Worm (Caenorhabditis elegans) whole organism, L2 larva: ENCODE results near the gene sre-1.

Experiments used
- C34F6.9 ChIP-seq: fragments of 150-350 bp; optimal IDR thresholded peaks from 2 replicates; lab custom pipeline; 2014; ENCODE audit warnings: missing biosample characterization, missing genetic modification characterization
- F13H6.1 ChIP-seq: sonication (generic microtip); optimal IDR thresholded peaks from 2 replicates; lab custom pipeline; 2016; ENCODE audit warnings: missing genetic modification characterization, missing compliant biosample characterization
- R02D3.7 ChIP-seq: fragments of 150-350 bp; optimal IDR thresholded peaks from 2 replicates; lab custom pipeline; 2014; ENCODE audit warnings: missing biosample characterization, missing genetic modification characterization
- Y55F3AM.14 ChIP-seq: fragments of 200-800 bp; sonication (Bioruptor generic); optimal IDR thresholded peaks from 2 replicates; lab custom pipeline; 2018; ENCODE audit warnings: mild to moderate bottlenecking, missing genetic modification characterization, missing compliant biosample characterization
- aly-2 ChIP-seq: fragments of 150-350 bp; optimal IDR thresholded peaks from 2 replicates; lab custom pipeline; 2014; ENCODE audit warnings: missing biosample characterization, missing genetic modification characterization
- blmp-1 ChIP-seq: sonication (generic microtip); optimal IDR thresholded peaks from 2 replicates; lab custom pipeline; 2017; ENCODE audit warnings: missing genetic modification characterization, mild to moderate bottlenecking, missing compliant biosample characterization, antibody characterized with exemption, moderate library complexity; ENCODE audit not compliant: insufficient read depth
- ceh-16 ChIP-seq: fragments of 150-350 bp; optimal IDR thresholded peaks from 2 replicates; lab custom pipeline; 2014; ENCODE audit warnings: missing biosample characterization, missing genetic modification characterization
- ceh-82 ChIP-seq: fragments of 150-350 bp; optimal IDR thresholded peaks from 2 replicates; lab custom pipeline; 2014; ENCODE audit warnings: missing biosample characterization, missing genetic modification characterization
- crh-2 ChIP-seq: sonication (generic microtip); optimal IDR thresholded peaks from 2 replicates; lab custom pipeline; 2017; ENCODE audit warnings: missing biosample characterization, missing genetic modification characterization
- dmd-4 ChIP-seq: sonication (generic microtip); optimal IDR thresholded peaks from 2 replicates; lab custom pipeline; 2017; ENCODE audit warnings: missing biosample characterization, missing genetic modification characterization
- egl-27 ChIP-seq: sonication (generic microtip); optimal IDR thresholded peaks from 3 replicates; lab custom pipeline; 2017; ENCODE audit warnings: missing biosample characterization, missing genetic modification reagents, missing genetic modification characterization
- fos-1 ChIP-seq: fragments of 150-350 bp; optimal IDR thresholded peaks from 2 replicates; lab custom pipeline; 2014; ENCODE audit warnings: missing biosample characterization, missing genetic modification characterization
- gmeb-1 ChIP-seq: fragments of 150-350 bp; optimal IDR thresholded peaks from 2 replicates; lab custom pipeline; 2014; ENCODE audit warnings: missing biosample characterization, missing genetic modification characterization
- lin-11 ChIP-seq: fragments of 150-350 bp; sonication (generic microtip); optimal IDR thresholded peaks from 2 replicates; lab custom pipeline; 2014; ENCODE audit warnings: missing biosample characterization, missing genetic modification characterization, inconsistent platforms, mixed read lengths
- lin-13 ChIP-seq: fragments of 150-350 bp; optimal IDR thresholded peaks from 2 replicates; lab custom pipeline; 2014; ENCODE audit warnings: missing biosample characterization, missing genetic modification reagents, missing genetic modification characterization
- lsy-2 ChIP-seq, 2 experiments: fragments of 150-350 bp in 1 of 2; sonication (generic microtip) in 1 of 2; optimal IDR thresholded peaks; 2 replicates each; lab custom pipeline; 2014 to 2017; ENCODE audit warnings: missing biosample characterization in 2 of 2, missing genetic modification characterization in 2 of 2
- mab-5 ChIP-seq: fragments of 150-350 bp; optimal IDR thresholded peaks from 2 replicates; lab custom pipeline; 2014; ENCODE audit warnings: missing biosample characterization, missing genetic modification characterization
- mbf-1 ChIP-seq: sonication (generic microtip); optimal IDR thresholded peaks from 2 replicates; lab custom pipeline; 2017; ENCODE audit warnings: missing biosample characterization, missing genetic modification characterization
- nhr-129 ChIP-seq: fragments of 150-350 bp; optimal IDR thresholded peaks from 2 replicates; lab custom pipeline; 2014; ENCODE audit warnings: missing biosample characterization, missing genetic modification characterization
- nhr-21 ChIP-seq: fragments of 150-350 bp; optimal IDR thresholded peaks from 2 replicates; lab custom pipeline; 2014; ENCODE audit warnings: missing biosample characterization, missing genetic modification characterization
- nhr-237 ChIP-seq: fragments of 150-350 bp; optimal IDR thresholded peaks from 2 replicates; lab custom pipeline; 2014; ENCODE audit warnings: missing biosample characterization, missing genetic modification characterization
- nhr-6 ChIP-seq: fragments of 150-350 bp; optimal IDR thresholded peaks from 2 replicates; lab custom pipeline; 2014; ENCODE audit warnings: missing biosample characterization, missing genetic modification characterization
- nhr-77 ChIP-seq: fragments of 150-350 bp; optimal IDR thresholded peaks from 2 replicates; lab custom pipeline; 2014; ENCODE audit warnings: missing biosample characterization, missing genetic modification characterization
- sem-4 ChIP-seq: fragments of 150-350 bp; optimal IDR thresholded peaks from 2 replicates; lab custom pipeline; 2014; ENCODE audit warnings: missing biosample characterization, missing genetic modification reagents, missing genetic modification characterization
- skn-1 ChIP-seq: sonication (generic microtip); optimal IDR thresholded peaks from 2 replicates; lab custom pipeline; 2017; ENCODE audit warnings: missing biosample characterization, missing genetic modification characterization
- sma-3 ChIP-seq: sonication (generic microtip); optimal IDR thresholded peaks from 2 replicates; lab custom pipeline; 2016; ENCODE audit warnings: missing genetic modification reagents, missing genetic modification characterization, missing compliant biosample characterization
- sma-9 ChIP-seq, 2 experiments: fragments of 150-350 bp in 1 of 2; sonication (generic microtip) in 1 of 2; optimal IDR thresholded peaks; 2 replicates each; lab custom pipeline; 2014 to 2016; ENCODE audit warnings: missing genetic modification characterization in 2 of 2, mild to moderate bottlenecking in 1 of 2, missing biosample characterization in 1 of 2, missing compliant biosample characterization in 1 of 2, missing genetic modification reagents in 1 of 2, moderate library complexity in 1 of 2
- snpc-4 ChIP-seq: fragments of 150-350 bp; optimal IDR thresholded peaks from 2 replicates; lab custom pipeline; 2014; ENCODE audit warnings: missing biosample characterization, missing genetic modification characterization
- unc-55 ChIP-seq: fragments of 150-350 bp; sonication (generic microtip); optimal IDR thresholded peaks from 3 replicates; lab custom pipeline; 2014; ENCODE audit warnings: missing biosample characterization, missing genetic modification reagents, missing genetic modification characterization
- unc-62 ChIP-seq: fragments of 150-350 bp; optimal IDR thresholded peaks from 2 replicates; lab custom pipeline; 2014; ENCODE audit warnings: missing biosample characterization, missing genetic modification reagents, missing genetic modification characterization
- ztf-11 ChIP-seq: sonication (generic microtip); optimal IDR thresholded peaks from 2 replicates; lab custom pipeline; 2017; ENCODE audit warnings: missing biosample characterization, missing genetic modification characterization
- ztf-4 ChIP-seq: fragments of 150-350 bp; optimal IDR thresholded peaks from 2 replicates; lab custom pipeline; 2014; ENCODE audit warnings: missing biosample characterization, missing genetic modification characterization

The sre-1 gene

ce11 chrII:7708540-7708939 is 964 bp upstream of the sre-1 start, which contains the start of gene B0495.9 (continued):
- no peak for TF ChIP-seq Y55F3AM.14 (GFP tag; lab: Kevin White, UChicago)
- TF ChIP-seq C34F6.9 (tag; lab: Kevin White, UChicago), result peak; percentile 44
- no peak for TF ChIP-seq lin-13 (GFP tag; lab: Kevin White, UChicago)
- no peak for TF ChIP-seq R02D3.7
- peak; percentile 19 for TF ChIP-seq egl-27 (tag; lab: Kevin White, UChicago)
- TF ChIP-seq, all 48 proteins: peak for 10

DNA sequence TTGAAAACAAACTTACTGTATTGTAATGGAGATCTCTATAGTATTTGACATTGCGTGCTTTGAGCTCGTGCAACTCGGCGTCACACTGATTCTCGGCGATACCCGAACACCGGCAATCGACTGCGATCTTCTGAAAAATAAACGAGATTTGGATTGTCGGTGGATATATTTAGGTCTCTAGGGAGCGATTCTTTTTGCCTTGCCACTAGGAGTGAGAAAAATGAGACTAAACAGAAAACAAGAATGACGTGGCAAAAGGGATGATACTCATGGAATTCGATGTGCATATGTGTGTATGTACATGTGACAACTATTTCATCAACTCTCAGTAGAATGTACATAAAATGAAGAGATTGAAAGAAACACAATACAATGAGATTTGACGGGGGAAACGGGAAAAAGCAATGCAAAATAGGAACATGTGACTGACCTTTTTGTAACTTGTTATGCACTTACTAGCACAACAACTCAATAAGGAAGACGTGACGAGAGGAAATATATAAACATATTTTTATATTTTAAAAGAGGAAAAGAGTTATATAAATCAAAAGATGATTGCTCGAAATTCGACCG is 5.2 kb downstream of the sre-1 start:
- TF ChIP-seq nhr-129 (peak; percentile 29), aly-2 (tag; lab: Kevin White, UChicago) (no peak), nhr-77 (tag; lab: Kevin White, UChicago) (no peak), lin-11 (no peak), unc-62 (GFP tag; lab: Kevin White, UChicago) (no peak), sma-9 (GFP tag; optimal IDR thresholded peaks at IDR 0.05; lab: Kevin White, UChicago) (peak; percentile 57), sma-9 (tag; optimal IDR thresholded peaks at IDR 0.05; lab: Kevin White, UChicago) (no peak), ztf-11 (tag; lab: Kevin White, UChicago) (no peak), lsy-2 (tag; optimal IDR thresholded peaks at IDR 0.05; lab: Kevin White, UChicago) (peak in 1 of 2 experiments; percentile 49), fos-1 (tag; lab: Kevin White, UChicago) (no peak), unc-55 (GFP tag; lab: Kevin White, UChicago) (peak; percentile 27), mbf-1 (tag; lab: Kevin White, UChicago) (no peak), C34F6.9 (tag; lab: Kevin White, UChicago) (peak; percentile 76), ceh-16 (tag; lab: Kevin White, UChicago) (no peak), dmd-4 (no peak), ztf-4 (tag; lab: Kevin White, UChicago) (no peak), crh-2 (tag; lab: Kevin White, UChicago) (peak; percentile 91)

DNA sequence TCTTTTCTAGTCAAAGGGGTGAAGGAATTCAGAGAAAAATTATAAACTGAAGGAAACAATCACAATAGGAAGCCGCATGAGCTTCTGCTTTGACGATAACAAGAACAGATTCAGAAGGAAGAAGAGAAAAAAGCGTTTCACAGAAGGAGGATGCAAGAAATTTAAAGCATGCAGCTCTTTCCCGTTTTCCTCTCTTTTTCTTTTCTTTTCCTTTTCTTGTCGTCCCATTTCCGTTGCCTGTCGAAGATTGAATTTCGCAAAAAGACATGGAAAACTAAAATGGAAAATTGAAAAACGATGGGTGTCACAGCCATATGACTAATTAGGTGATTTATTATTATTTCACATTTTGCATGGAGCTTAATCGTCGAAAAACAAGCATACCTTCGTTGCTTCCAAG is 6.6 kb downstream of the sre-1 start:
- TF ChIP-seq gmeb-1 (tag; lab: Kevin White, UChicago), result no peak
- no peak for TF ChIP-seq sem-4 (tag; lab: Kevin White, UChicago)
- TF ChIP-seq mbf-1 (tag; lab: Kevin White, UChicago), result no peak
- TF ChIP-seq snpc-4 (tag; lab: Kevin White, UChicago), result no peak
- TF ChIP-seq mab-5 (tag; lab: Kevin White, UChicago), result no peak
- no peak for TF ChIP-seq ceh-82 (tag; lab: Kevin White, UChicago)
- TF ChIP-seq nhr-6 (tag; lab: Kevin White, UChicago), result no peak
- no peak for TF ChIP-seq blmp-1 (tag; lab: Kevin White, UChicago)
- TF ChIP-seq crh-2 (tag; lab: Kevin White, UChicago), result no peak
- no peak for TF ChIP-seq skn-1 (tag; lab: Kevin White, UChicago)
- TF ChIP-seq sma-9 (GFP tag; optimal IDR thresholded peaks at IDR 0.05; lab: Kevin White, UChicago), result peak; percentile 39
- no peak for TF ChIP-seq sma-9 (tag; optimal IDR thresholded peaks at IDR 0.05; lab: Kevin White, UChicago)
- peak in 1 of 2 experiments; percentile 15 for TF ChIP-seq lsy-2 (tag; optimal IDR thresholded peaks at IDR 0.05; lab: Kevin White, UChicago)
- no peak for TF ChIP-seq sma-3
- TF ChIP-seq nhr-21 (tag; lab: Kevin White, UChicago), result no peak
- TF ChIP-seq C34F6.9 (tag; lab: Kevin White, UChicago), result peak; percentile 6
- no peak for TF ChIP-seq nhr-129
- TF ChIP-seq egl-27 (tag; lab: Kevin White, UChicago), result no peak
- TF ChIP-seq F13H6.1 (tag; lab: Kevin White, UChicago), result peak; percentile 36

DNA sequence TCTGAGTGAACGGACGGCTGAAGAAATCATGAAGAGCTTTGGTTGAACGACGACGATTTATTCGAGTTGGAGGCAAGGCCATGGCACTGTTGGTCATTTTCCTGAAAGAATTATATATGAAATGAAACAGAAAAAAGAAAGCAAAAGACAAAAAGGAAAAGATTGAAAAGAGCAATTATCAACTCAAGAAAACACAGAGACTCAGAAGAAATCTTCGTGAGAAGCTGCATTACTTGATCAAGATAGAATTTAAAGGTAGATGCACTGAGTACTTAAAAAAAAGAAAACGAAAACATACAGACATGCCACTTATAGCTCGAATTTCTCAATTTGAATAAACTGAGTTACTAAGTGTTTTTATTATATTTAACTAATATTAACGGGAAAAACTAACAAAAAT is 9.0 kb downstream of the sre-1 start, which contains the start of gene cpna-5:
Gene cpna-5, minus strand, starts transcription at position 101 of the 400 bp plus-strand sequence.
- TF ChIP-seq C34F6.9 (tag; lab: Kevin White, UChicago) (no peak), nhr-237 (tag; lab: Kevin White, UChicago) (no peak), skn-1 (tag; lab: Kevin White, UChicago) (no peak), sma-9 (GFP tag; optimal IDR thresholded peaks at IDR 0.05; lab: Kevin White, UChicago) (no peak), sma-9 (tag; optimal IDR thresholded peaks at IDR 0.05; lab: Kevin White, UChicago) (no peak), ceh-82 (tag; lab: Kevin White, UChicago) (no peak), ztf-11 (tag; lab: Kevin White, UChicago) (no peak), nhr-77 (tag; lab: Kevin White, UChicago) (no peak), snpc-4 (tag; lab: Kevin White, UChicago) (no peak), Y55F3AM.14 (GFP tag; lab: Kevin White, UChicago) (no peak)
- TF ChIP-seq, all 48 proteins: peak for 0
